Fruit fly (Drosophila melanogaster): ENCODE data around the gene Dus4.

The Dus4 gene

dm6 chr2L:19051534-19052100 is 11.5 kb upstream of the Dus4 start, which contains the start of gene Rpn3 (continued):
- TF ChIP-seq disco-r (GFP tag; optimal IDR thresholded peaks at IDR 0.05) = peak; percentile 60
- TF ChIP-seq CG1233 (GFP tag; optimal IDR thresholded peaks at IDR 0.05) = peak; percentile 40
- peak; percentile 79 for TF ChIP-seq kay (GFP tag; optimal IDR thresholded peaks at IDR 0.05)
- peak; percentile 79 for TF ChIP-seq Dad (GFP tag; optimal IDR thresholded peaks at IDR 0.05)
- TF ChIP-seq CG4820 (GFP tag; optimal IDR thresholded peaks at IDR 0.05) = peak; percentile 73
- peak; percentile 48 for TF ChIP-seq CG6765 (GFP tag; optimal IDR thresholded peaks at IDR 0.05)
- peak; percentile 73 for TF ChIP-seq jumu (GFP tag; optimal IDR thresholded peaks at IDR 0.05)
- TF ChIP-seq Ada2b (GFP tag; IDR thresholded peaks at IDR 0.05) = peak; percentile 89
- no peak for TF ChIP-seq Asciz (GFP tag; optimal IDR thresholded peaks at IDR 0.05)
- TF ChIP-seq Fer1 (GFP tag; optimal IDR thresholded peaks at IDR 0.05) = peak; percentile 75
- TF ChIP-seq CG18764 (GFP tag; optimal IDR thresholded peaks at IDR 0.05) = peak; percentile 82
- peak; percentile 16 for TF ChIP-seq CG10543 (GFP tag; optimal IDR thresholded peaks at IDR 0.05)
- peak; percentile 80 for TF ChIP-seq ems (GFP tag; optimal IDR thresholded peaks at IDR 0.05)
- peak; percentile 53 for TF ChIP-seq pzg (GFP tag; optimal IDR thresholded peaks at IDR 0.05)
- TF ChIP-seq CG6175 (GFP tag; IDR thresholded peaks at IDR 0.05) = peak; percentile 56; the same call in 1 of the 3 replicates
- TF ChIP-seq kni (GFP tag; optimal IDR thresholded peaks at IDR 0.05) = no peak
- peak; percentile 70 for TF ChIP-seq CG1024 (GFP tag; IDR thresholded peaks at IDR 0.05)
- peak; percentile 78 for TF ChIP-seq CG14667 (GFP tag; IDR thresholded peaks at IDR 0.05)
- peak; percentile 56 for TF ChIP-seq wek (GFP tag; optimal IDR thresholded peaks at IDR 0.05)
- TF ChIP-seq HLH4C (GFP tag; IDR thresholded peaks at IDR 0.05; ENCODE audit: partially characterized antibody) = peak; percentile 72
- TF ChIP-seq knrl (GFP tag; IDR thresholded peaks at IDR 0.05; ENCODE audit: partially characterized antibody) = peak; percentile 65
- peak; percentile 82 for TF ChIP-seq CG2889 (GFP tag; IDR thresholded peaks at IDR 0.05)
- TF ChIP-seq zfh2 (GFP tag; optimal IDR thresholded peaks at IDR 0.05) = peak; percentile 77
- TF ChIP-seq CG7786 (GFP tag; optimal IDR thresholded peaks at IDR 0.05) = peak; percentile 83
- TF ChIP-seq Lim3 (GFP tag; IDR thresholded peaks at IDR 0.05) = peak; percentile 94
- peak; percentile 82 for TF ChIP-seq pho (GFP tag; optimal IDR thresholded peaks at IDR 0.05)
- peak; percentile 73 for TF ChIP-seq stc (GFP tag; IDR thresholded peaks at IDR 0.05)
- peak; percentile 82 for TF ChIP-seq CG4730 (GFP tag; IDR thresholded peaks at IDR 0.05)
- peak; percentile 88 for TF ChIP-seq NC2β (GFP tag; optimal IDR thresholded peaks at IDR 0.05)
- TF ChIP-seq CG5953 (GFP tag; IDR thresholded peaks at IDR 0.05) = peak; percentile 85
- peak; percentile 86 for TF ChIP-seq sob (GFP tag; IDR thresholded peaks at IDR 0.05)
- TF ChIP-seq CG1603 (tag; optimal IDR thresholded peaks at IDR 0.05) = peak; percentile 77
- peak; percentile 71 for TF ChIP-seq wor (GFP tag; IDR thresholded peaks at IDR 0.05)
- TF ChIP-seq CG3281 (GFP tag; optimal IDR thresholded peaks at IDR 0.05) = peak; percentile 80
- peak; percentile 89 for TF ChIP-seq Max (GFP tag; optimal IDR thresholded peaks at IDR 0.05)
- peak; percentile 40; the same call in 1 of the 2 replicates for TF ChIP-seq Bgb (GFP tag; IDR thresholded peaks at IDR 0.05; ENCODE audit: partially characterized antibody)
- peak; percentile 91 for TF ChIP-seq lilli (GFP tag; optimal IDR thresholded peaks at IDR 0.05)
- TF ChIP-seq grn (GFP tag; optimal IDR thresholded peaks at IDR 0.05) = no peak
- TF ChIP-seq seq (GFP tag; IDR thresholded peaks at IDR 0.05) = peak; percentile 53; the same call in 1 of the 2 replicates
- TF ChIP-seq CG4424 (GFP tag; optimal IDR thresholded peaks at IDR 0.05) = peak; percentile 90
- no peak for TF ChIP-seq abd-A (tag; optimal IDR thresholded peaks at IDR 0.05)
- TF ChIP-seq nerfin-1 (tag; optimal IDR thresholded peaks at IDR 0.05) = peak; percentile 64
- 0 out of 4 replicates have a peak, but pooled peaks have one; percentile 69 for TF ChIP-seq chinmo (GFP tag; IDR thresholded peaks at IDR 0.05; ENCODE audit: partially characterized antibody)
- TF ChIP-seq bsh (GFP tag; optimal IDR thresholded peaks at IDR 0.05) = peak; percentile 42 to 90
- TF ChIP-seq hb (GFP tag; IDR thresholded peaks at IDR 0.05; ENCODE audit: partially characterized antibody) = peak; percentile 68; the same call in 2 of the 3 replicates
- peak; percentile 77 for TF ChIP-seq CG8290 (GFP tag; optimal IDR thresholded peaks at IDR 0.05)
- no peak for TF ChIP-seq CG8290 (tag; optimal IDR thresholded peaks at IDR 0.05)
- peak; percentile 62 for TF ChIP-seq CG43689 (GFP tag; IDR thresholded peaks at IDR 0.05)
- TF ChIP-seq CG11456 (GFP tag; IDR thresholded peaks at IDR 0.05) = peak; percentile 75; the same call in 2 of the 3 replicates
- peak; percentile 69 for TF ChIP-seq gsb-n (tag; optimal IDR thresholded peaks at IDR 0.05)
- no peak for TF ChIP-seq br (optimal IDR thresholded peaks at IDR 0.05)

Data from whole organism, embryonic.